Worm (Caenorhabditis elegans) whole organism, mixed stage, embryonic: ENCODE results near the gene nhr-202.

Experiments
- M03D4.4 ChIP-seq: sonication (generic microtip); optimal IDR thresholded peaks from 2 replicates; lab custom pipeline; 2017; ENCODE audit warnings: mild to moderate bottlenecking, missing genetic modification characterization, missing compliant biosample characterization
- bed-3 ChIP-seq: fragments of 200-800 bp; sonication (Bioruptor generic); optimal IDR thresholded peaks from 3 replicates; lab custom pipeline; 2018; ENCODE audit warnings: mild to moderate bottlenecking, missing genetic modification characterization, moderate library complexity, missing compliant biosample characterization
- lin-13 ChIP-seq: fragments of 150-350 bp; optimal IDR thresholded peaks from 2 replicates; lab custom pipeline; 2014; ENCODE audit warnings: missing biosample characterization, missing genetic modification characterization
- nhr-12 ChIP-seq: fragments of 150-350 bp; optimal IDR thresholded peaks from 2 replicates; lab custom pipeline; 2014; ENCODE audit warnings: missing biosample characterization, missing genetic modification characterization
- nhr-237 ChIP-seq: fragments of 150-350 bp; optimal IDR thresholded peaks from 2 replicates; lab custom pipeline; 2014; ENCODE audit warnings: missing biosample characterization, missing genetic modification characterization

ce11 chrV:472589-472988 is 10.2 kb downstream of the nhr-202 start, which contains the start of gene srt-31:
- TF ChIP-seq nhr-12 (no peak), lin-13 (tag; lab: Kevin White, UChicago) (no peak), bed-3 (GFP tag; lab: Kevin White, UChicago) (no peak), nhr-237 (tag; lab: Kevin White, UChicago) (no peak), M03D4.4 (tag; lab: Kevin White, UChicago) (no peak)
